Fruit fly (Drosophila melanogaster): ENCODE results near the gene Sil1.

DNA sequence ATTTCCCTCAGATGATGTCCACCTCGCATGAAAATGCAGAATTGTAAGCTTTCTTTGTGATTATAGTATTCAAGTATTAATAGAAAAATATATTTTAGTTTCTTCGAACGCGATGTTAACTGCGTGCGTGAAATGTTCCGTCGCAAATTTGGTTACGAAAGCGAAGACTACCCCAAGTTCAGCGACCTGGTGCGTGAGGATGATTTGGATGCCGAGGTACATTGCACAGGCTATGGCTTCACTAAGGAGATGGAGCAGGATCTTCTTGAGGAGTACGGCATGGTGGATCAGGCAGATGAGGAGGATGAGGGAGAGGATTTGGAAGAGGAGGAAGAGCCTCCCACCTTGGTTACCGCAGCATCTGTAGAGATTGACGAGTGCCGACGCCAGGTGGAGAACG lies 31.4 kb upstream of the Sil1 start:
- no peak for TF ChIP-seq EcR (GFP tag; optimal IDR thresholded peaks at IDR 0.05)
- TF ChIP-seq CG8159 (tag; optimal IDR thresholded peaks at IDR 0.05) = no peak
- TF ChIP-seq D1 (tag; optimal IDR thresholded peaks at IDR 0.05) = no peak
- TF ChIP-seq CG34367 (tag; optimal IDR thresholded peaks at IDR 0.05) = no peak
- no peak for TF ChIP-seq CG32121 (GFP tag; IDR thresholded peaks at IDR 0.05)
- no peak for TF ChIP-seq fd96Ca (GFP tag; IDR thresholded peaks at IDR 0.05)
- no peak for TF ChIP-seq CG15710 (tag; optimal IDR thresholded peaks at IDR 0.05)
